Worm (Caenorhabditis elegans): ENCODE data around the gene F32E10.9.

Gene F32E10.9

ce11 chrIV:7523744-7524143, 40.0 kb downstream of the F32E10.9 start:
- TF ChIP-seq lin-14 (GFP tag; optimal IDR thresholded peaks at IDR 0.05): peak; percentile 43
- TF ChIP-seq ztf-11 (tag; optimal IDR thresholded peaks at IDR 0.05): no peak

- TF ChIP-seq elt-3 (tag; optimal IDR thresholded peaks at IDR 0.05) (no peak), mef-2 (tag; optimal IDR thresholded peaks at IDR 0.05) (no peak), nhr-77 (tag; optimal IDR thresholded peaks at IDR 0.05) (no peak), unc-130 (tag; optimal IDR thresholded peaks at IDR 0.05) (no peak), lin-14 (GFP tag; optimal IDR thresholded peaks at IDR 0.05) (peak; percentile 28), egl-27 (tag; optimal IDR thresholded peaks at IDR 0.05) (no peak), nhr-85 (tag) (peak; percentile 29)
These were observed 42.2 kb downstream of the F32E10.9 start for ce11 chrIV:7521591-7521990.

- peak; percentile 72 for TF ChIP-seq elt-2 (tag; optimal IDR thresholded peaks at IDR 0.05)
- TF ChIP-seq unc-98 (GFP tag; IDR thresholded peaks at IDR 0.05): no peak
- TF ChIP-seq nhr-76 (tag; optimal IDR thresholded peaks at IDR 0.05): no peak
- no peak for TF ChIP-seq fkh-10 (GFP tag; optimal IDR thresholded peaks at IDR 0.05)
- TF ChIP-seq lin-35 (GFP tag; optimal IDR thresholded peaks at IDR 0.05): peak in 1 of 2 experiments; percentile 16
- no peak for TF ChIP-seq Y116A8C.19 (tag; optimal IDR thresholded peaks at IDR 0.05; ENCODE audit: borderline replicate concordance)
These were observed 42.9 kb downstream of the F32E10.9 start for ce11 chrIV:7520841-7521240.

- TF ChIP-seq aha-1 (tag; optimal IDR thresholded peaks at IDR 0.05): no peak
- no peak for TF ChIP-seq ceh-90 (tag; optimal IDR thresholded peaks at IDR 0.05)
- TF ChIP-seq rnt-1 (tag; optimal IDR thresholded peaks at IDR 0.05): no peak
- TF ChIP-seq C34B4.2 (tag; optimal IDR thresholded peaks at IDR 0.05): no peak
- no peak for TF ChIP-seq pqm-1 (tag; optimal IDR thresholded peaks at IDR 0.05)
- peak in 1 of 2 experiments; percentile 2 for TF ChIP-seq lin-35 (GFP tag; optimal IDR thresholded peaks at IDR 0.05)
- TF ChIP-seq efl-1 (optimal IDR thresholded peaks at IDR 0.05): no peak
- TF ChIP-seq efl-1 (GFP tag; optimal IDR thresholded peaks at IDR 0.05 in 1 of 2): peak in 1 of 2 experiments; percentile 68
- TF ChIP-seq Y116A8C.19 (tag; optimal IDR thresholded peaks at IDR 0.05; ENCODE audit: borderline replicate concordance): no peak
- no peak for TF ChIP-seq lin-15B (tag; optimal IDR thresholded peaks at IDR 0.05)
- TF ChIP-seq fkh-8 (tag; optimal IDR thresholded peaks at IDR 0.05): no peak
- TF ChIP-seq tbx-2 (tag; optimal IDR thresholded peaks at IDR 0.05): no peak
- TF ChIP-seq lin-14 (GFP tag; optimal IDR thresholded peaks at IDR 0.05): no peak
These were observed 43.5 kb downstream of the F32E10.9 start for ce11 chrIV:7520258-7520657.

- no peak for TF ChIP-seq sptf-1 (tag; optimal IDR thresholded peaks at IDR 0.05)
- no peak for TF ChIP-seq mef-2 (tag; optimal IDR thresholded peaks at IDR 0.05)
- TF ChIP-seq snu-23 (GFP tag; optimal IDR thresholded peaks at IDR 0.05): no peak
- TF ChIP-seq nhr-20 (tag; optimal IDR thresholded peaks at IDR 0.05): no peak
- no peak for TF ChIP-seq grh-1 (GFP tag; IDR thresholded peaks at IDR 0.05)
- TF ChIP-seq fkh-10 (GFP tag; optimal IDR thresholded peaks at IDR 0.05): no peak
- no peak for TF ChIP-seq zip-4 (GFP tag; optimal IDR thresholded peaks at IDR 0.05)
- TF ChIP-seq C16A3.4 (tag; optimal IDR thresholded peaks at IDR 0.05): no peak
- no peak for TF ChIP-seq ztf-4 (tag; optimal IDR thresholded peaks at IDR 0.05)
- no peak for TF ChIP-seq snpc-4 (tag; optimal IDR thresholded peaks at IDR 0.05)
These were observed 47.6 kb downstream of the F32E10.9 start, which contains the start of the genes R05G6.9 and R05G6.3 for ce11 chrIV:7516167-7516566. Gene R05G6.9 (minus strand): TSS chrIV:7516267. Gene R05G6.3 (plus strand): TSS chrIV:7516552.

ce11 chrIV:7512617-7513233, 51.0 kb downstream of the F32E10.9 start, which contains the start of the genes plc-4 and R05G6.4:
Gene plc-4 (minus strand): TSS chrIV:7512667.
Gene R05G6.4 (plus strand): TSS chrIV:7513233.
- TF ChIP-seq nhr-77 (tag; optimal IDR thresholded peaks at IDR 0.05) (peak; percentile 16), lin-15B (tag; optimal IDR thresholded peaks at IDR 0.05) (no peak), nhr-237 (tag; optimal IDR thresholded peaks at IDR 0.05) (no peak), zip-4 (GFP tag; optimal IDR thresholded peaks at IDR 0.05) (no peak), snpc-4 (tag; optimal IDR thresholded peaks at IDR 0.05) (no peak), tbx-2 (tag; optimal IDR thresholded peaks at IDR 0.05) (peak; percentile 38), nhr-20 (tag; optimal IDR thresholded peaks at IDR 0.05) (peak; percentile 52), xbp-1 (tag; optimal IDR thresholded peaks at IDR 0.05) (peak; percentile 42), lin-13 (GFP tag; optimal IDR thresholded peaks at IDR 0.05) (no peak), nhr-90 (tag; optimal IDR thresholded peaks at IDR 0.05; ENCODE audit: poor library complexity) (peak; percentile 52), fkh-8 (tag; optimal IDR thresholded peaks at IDR 0.05) (no peak), ceh-82 (tag; optimal IDR thresholded peaks at IDR 0.05) (peak in 2 of 3 experiments; percentile 15 to 27), sox-4 (tag; optimal IDR thresholded peaks at IDR 0.05) (no peak), ztf-4 (tag; optimal IDR thresholded peaks at IDR 0.05) (no peak), C16A3.4 (tag; optimal IDR thresholded peaks at IDR 0.05) (peak; percentile 60), nhr-85 (tag) (peak; percentile 68), C04F5.9 (tag; optimal IDR thresholded peaks at IDR 0.05) (no peak), rnt-1 (tag; optimal IDR thresholded peaks at IDR 0.05) (peak; percentile 7), lin-14 (GFP tag; optimal IDR thresholded peaks at IDR 0.05) (peak; percentile 48), nhr-12 (tag; optimal IDR thresholded peaks at IDR 0.05) (no peak), F16B12.6 (tag; optimal IDR thresholded peaks at IDR 0.05) (peak; percentile 4), mep-1 (tag; optimal IDR thresholded peaks at IDR 0.05) (peak; percentile 57)
